Fruit fly (Drosophila melanogaster): ENCODE measurements around the gene CG13843.

CG13843 gene

DNA sequence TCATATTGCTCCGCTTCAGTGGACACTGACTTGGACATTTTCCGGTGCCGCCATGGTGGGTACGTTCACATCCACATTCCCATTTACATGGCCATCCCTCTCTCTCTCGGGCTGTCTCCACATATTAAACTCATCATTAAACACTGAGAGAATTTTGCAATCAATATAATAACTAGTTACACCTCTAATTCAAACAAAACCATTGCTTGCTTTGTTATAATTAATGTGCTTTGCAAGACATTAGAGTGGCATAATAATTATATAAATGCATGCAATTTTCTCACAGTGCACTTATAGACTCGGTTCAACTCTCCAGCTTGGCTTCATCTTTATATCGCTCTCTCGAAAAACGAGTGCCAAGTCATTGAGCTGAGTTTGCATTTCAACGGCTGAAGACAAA is 15.5 kb downstream of the CG13843 start (continued):
- TF ChIP-seq HLH106 (tag; optimal IDR thresholded peaks at IDR 0.05), result peak; percentile 53

DNA sequence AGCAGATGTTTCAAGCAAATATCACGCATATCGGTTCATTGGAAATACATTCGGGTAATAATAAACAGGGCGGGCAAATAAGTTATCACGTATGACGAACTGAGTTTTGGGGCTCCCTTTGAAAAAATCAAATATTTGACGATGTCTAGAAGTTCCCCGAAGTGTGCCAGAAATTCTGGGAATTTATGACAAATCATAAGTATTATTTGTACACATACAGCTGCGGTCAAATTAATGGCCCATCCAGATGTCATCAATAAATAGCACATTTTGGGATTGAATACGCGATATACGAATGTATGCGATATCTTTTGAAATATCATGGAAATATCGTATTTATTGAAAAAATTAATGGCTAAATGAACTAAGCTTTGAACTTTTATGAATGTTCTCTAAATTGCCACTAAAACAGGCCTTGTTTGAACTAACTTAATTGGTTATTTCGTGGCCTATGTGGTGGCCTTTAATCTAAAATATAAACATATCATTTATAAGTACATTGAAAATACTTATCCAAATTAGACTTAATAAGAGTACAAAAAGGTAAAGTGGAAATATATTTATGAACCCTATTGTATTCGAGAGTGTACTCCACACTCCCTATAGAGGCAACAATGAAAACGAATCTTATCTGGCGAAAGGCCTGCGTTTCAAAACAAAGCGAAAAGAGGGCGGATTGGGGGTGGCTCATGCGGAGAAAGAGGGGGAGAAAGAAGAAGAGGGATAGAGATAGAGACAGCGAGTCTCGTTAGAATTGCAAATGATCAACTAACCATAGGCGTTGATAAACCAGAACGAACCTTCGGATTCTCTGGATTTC is 16.4 kb downstream of the CG13843 start:
- peak; percentile 49 for TF ChIP-seq psq (GFP tag; optimal IDR thresholded peaks at IDR 0.05)
- no peak for TF ChIP-seq br (GFP tag; optimal IDR thresholded peaks at IDR 0.05)
- peak; percentile 75 for TF ChIP-seq Sp1 (GFP tag; optimal IDR thresholded peaks at IDR 0.05)
- TF ChIP-seq foxo (GFP tag; optimal IDR thresholded peaks at IDR 0.05), result peak in 1 of 2 experiments; percentile 67
- peak; percentile 62 for TF ChIP-seq dmrt93B (GFP tag; optimal IDR thresholded peaks at IDR 0.05)
- peak; percentile 49 for TF ChIP-seq rgr (GFP tag; optimal IDR thresholded peaks at IDR 0.05)
- TF ChIP-seq ey (GFP tag; optimal IDR thresholded peaks at IDR 0.05), result peak; percentile 62
- TF ChIP-seq CG32264 (GFP tag; optimal IDR thresholded peaks at IDR 0.05), result peak; percentile 23
- TF ChIP-seq h (GFP tag; optimal IDR thresholded peaks at IDR 0.05), result peak; percentile 41
- peak; percentile 66 for TF ChIP-seq HLH106 (tag; optimal IDR thresholded peaks at IDR 0.05)
- no peak for TF ChIP-seq Dfd (GFP tag; optimal IDR thresholded peaks at IDR 0.05)
- peak; percentile 70 for TF ChIP-seq OdsH (GFP tag; optimal IDR thresholded peaks at IDR 0.05)
- TF ChIP-seq fru (GFP tag; optimal IDR thresholded peaks at IDR 0.05), result peak; percentile 65
- TF ChIP-seq Jra (GFP tag; optimal IDR thresholded peaks at IDR 0.05), result peak; percentile 17
- TF ChIP-seq Rel (GFP tag; optimal IDR thresholded peaks at IDR 0.05), result no peak
- TF ChIP-seq Rel (tag; optimal IDR thresholded peaks at IDR 0.05), result peak; percentile 89
- no peak for TF ChIP-seq GATAd (GFP tag; optimal IDR thresholded peaks at IDR 0.05)
- no peak for TF ChIP-seq pan (optimal IDR thresholded peaks at IDR 0.05)
- peak; percentile 5 for TF ChIP-seq dsf (GFP tag; optimal IDR thresholded peaks at IDR 0.05; ENCODE audit: borderline replicate concordance)

DNA sequence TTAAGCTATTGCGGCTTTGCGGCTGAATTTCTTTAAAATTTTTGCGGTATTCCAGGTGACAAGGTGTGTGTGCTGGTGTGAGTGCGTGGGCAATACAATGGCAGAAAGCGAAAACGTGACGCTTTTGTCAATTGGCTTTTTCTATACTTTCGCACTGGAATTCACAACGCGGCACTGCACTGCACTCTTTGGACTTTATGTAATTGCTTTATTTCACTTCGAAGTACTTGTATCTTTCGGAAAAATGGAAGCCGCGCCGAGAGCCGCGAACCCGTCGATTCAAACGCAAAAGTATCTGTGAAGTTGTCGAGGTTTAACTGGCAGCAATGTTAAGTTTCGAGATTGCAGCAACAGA is 17.0 kb downstream of the CG13843 start:
- TF ChIP-seq Sp1 (GFP tag; optimal IDR thresholded peaks at IDR 0.05) (no peak), dl (GFP tag; optimal IDR thresholded peaks at IDR 0.05; ENCODE audit: insufficient read depth in 1 of 2, partially characterized antibody in 2 of 2) (no peak), fru (GFP tag; optimal IDR thresholded peaks at IDR 0.05) (no peak), lola (GFP tag; optimal IDR thresholded peaks at IDR 0.05) (no peak), OdsH (GFP tag; optimal IDR thresholded peaks at IDR 0.05) (no peak), Hr83 (GFP tag; optimal IDR thresholded peaks at IDR 0.05; ENCODE audit: poor library complexity, severe bottlenecking) (no peak), usp (GFP tag; optimal IDR thresholded peaks at IDR 0.05) (no peak), br (GFP tag; optimal IDR thresholded peaks at IDR 0.05) (no peak), Dif (GFP tag; optimal IDR thresholded peaks at IDR 0.05; ENCODE audit: partially characterized antibody) (no peak), Jra (GFP tag; optimal IDR thresholded peaks at IDR 0.05) (no peak), Myc (optimal IDR thresholded peaks at IDR 0.05) (no peak), CG32264 (GFP tag; optimal IDR thresholded peaks at IDR 0.05) (no peak)

DNA sequence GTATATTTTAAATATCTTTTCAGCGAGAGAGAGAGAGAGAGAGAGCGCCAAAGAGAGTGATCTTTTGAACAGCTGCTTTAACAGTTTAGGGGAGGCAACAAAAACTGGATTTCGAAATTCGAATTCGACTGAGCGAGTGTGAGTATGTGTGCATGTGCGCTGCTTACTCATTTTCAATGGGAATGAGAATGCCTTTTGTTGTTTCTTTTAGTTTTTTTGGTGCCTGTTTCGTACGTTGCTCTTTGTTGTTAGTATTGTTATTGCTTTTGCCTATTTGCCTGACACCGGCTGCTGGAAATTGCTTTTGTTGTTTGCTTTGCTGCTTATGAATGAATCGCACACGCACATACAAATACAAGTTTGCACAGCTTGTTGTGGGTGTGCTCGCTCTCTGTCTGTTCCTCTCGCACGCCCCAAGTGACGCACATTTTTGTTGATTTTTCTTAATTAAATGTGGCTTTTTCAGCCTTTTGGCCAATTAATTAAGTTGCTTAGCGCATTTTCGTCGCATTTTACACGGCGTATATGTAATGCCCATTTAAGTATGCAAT is 17.6 kb downstream of the CG13843 start:
- TF ChIP-seq lola (GFP tag; optimal IDR thresholded peaks at IDR 0.05), result no peak
- TF ChIP-seq CG9705 (GFP tag; optimal IDR thresholded peaks at IDR 0.05), result peak; percentile 27
- TF ChIP-seq Hr83 (GFP tag; optimal IDR thresholded peaks at IDR 0.05; ENCODE audit: poor library complexity, severe bottlenecking), result peak; percentile 98
- TF ChIP-seq OdsH (GFP tag; optimal IDR thresholded peaks at IDR 0.05), result peak; percentile 87
- no peak for TF ChIP-seq sv (GFP tag; optimal IDR thresholded peaks at IDR 0.05)
- peak; percentile 24 for TF ChIP-seq woc (GFP tag; optimal IDR thresholded peaks at IDR 0.05)
- TF ChIP-seq dsf (GFP tag; optimal IDR thresholded peaks at IDR 0.05; ENCODE audit: borderline replicate concordance), result peak; percentile 7
- TF ChIP-seq fru (GFP tag; optimal IDR thresholded peaks at IDR 0.05), result peak; percentile 53
- peak; percentile 78 for TF ChIP-seq Hnf4 (GFP tag; optimal IDR thresholded peaks at IDR 0.05)
- TF ChIP-seq Vsx2 (GFP tag; optimal IDR thresholded peaks at IDR 0.05; ENCODE audit: partially characterized antibody), result no peak
- TF ChIP-seq rgr (GFP tag; optimal IDR thresholded peaks at IDR 0.05), result peak; percentile 88
- peak; percentile 81 for TF ChIP-seq h (GFP tag; optimal IDR thresholded peaks at IDR 0.05)
- TF ChIP-seq Rel (GFP tag; optimal IDR thresholded peaks at IDR 0.05), result peak; percentile 26
- peak; percentile 58 for TF ChIP-seq Rel (tag; optimal IDR thresholded peaks at IDR 0.05)
- peak; percentile 48 for TF ChIP-seq GATAd (GFP tag; optimal IDR thresholded peaks at IDR 0.05)
- TF ChIP-seq Dfd (GFP tag; optimal IDR thresholded peaks at IDR 0.05), result no peak
- TF ChIP-seq Mio (GFP tag; optimal IDR thresholded peaks at IDR 0.05), result no peak
- peak; percentile 90 for TF ChIP-seq tai (GFP tag; optimal IDR thresholded peaks at IDR 0.05)
- TF ChIP-seq brk (GFP tag; optimal IDR thresholded peaks at IDR 0.05), result peak; percentile 71
- TF ChIP-seq foxo (GFP tag; optimal IDR thresholded peaks at IDR 0.05), result peak in 1 of 2 experiments; percentile 54
- peak; percentile 94 for TF ChIP-seq Jra (GFP tag; optimal IDR thresholded peaks at IDR 0.05)
- TF ChIP-seq jim (GFP tag; optimal IDR thresholded peaks at IDR 0.05), result peak; percentile 86
- peak; percentile 83 for TF ChIP-seq CrebA (GFP tag; optimal IDR thresholded peaks at IDR 0.05; ENCODE audit: borderline replicate concordance)
- peak; percentile 42 for TF ChIP-seq ey (GFP tag; optimal IDR thresholded peaks at IDR 0.05)
- no peak for TF ChIP-seq dmrt93B (GFP tag; optimal IDR thresholded peaks at IDR 0.05)
- no peak for TF ChIP-seq Myc (optimal IDR thresholded peaks at IDR 0.05)
- TF ChIP-seq br (GFP tag; optimal IDR thresholded peaks at IDR 0.05), result peak; percentile 80
- TF ChIP-seq psq (GFP tag; optimal IDR thresholded peaks at IDR 0.05), result peak; percentile 71
- peak; percentile 11 for TF ChIP-seq HLH106 (tag; optimal IDR thresholded peaks at IDR 0.05)
- TF ChIP-seq CG32264 (GFP tag; optimal IDR thresholded peaks at IDR 0.05), result no peak
- no peak for TF ChIP-seq Dif (GFP tag; optimal IDR thresholded peaks at IDR 0.05; ENCODE audit: partially characterized antibody)
- peak in 1 of 2 experiments; percentile 36 for TF ChIP-seq dl (GFP tag; optimal IDR thresholded peaks at IDR 0.05; ENCODE audit: insufficient read depth in 1 of 2, partially characterized antibody in 2 of 2)
- peak; percentile 77 for TF ChIP-seq Sp1 (GFP tag; optimal IDR thresholded peaks at IDR 0.05)

All from whole organism, wandering third instar larva.